Worm (Caenorhabditis elegans): ENCODE data around the gene arrd-13.

Gene arrd-13

ce11 chrII:13763009-13763468, 4.8 kb downstream of the arrd-13 start, which contains the start of gene arrd-11:
Gene arrd-11, plus strand, starts transcription at chrII:13763418.
- no peak for TF ChIP-seq lin-32 (GFP tag; optimal IDR thresholded peaks at IDR 0.05)
- TF ChIP-seq mep-1 (tag; optimal IDR thresholded peaks at IDR 0.05), result no peak
- no peak for TF ChIP-seq unc-120 (tag; optimal IDR thresholded peaks at IDR 0.05; ENCODE audit: poor library complexity, severe bottlenecking)
- TF ChIP-seq nhr-237 (tag; optimal IDR thresholded peaks at IDR 0.05), result no peak
- TF ChIP-seq lin-13 (tag; optimal IDR thresholded peaks at IDR 0.05), result no peak
- TF ChIP-seq ham-2 (GFP tag; optimal IDR thresholded peaks at IDR 0.05), result no peak
- no peak for TF ChIP-seq hlh-1 (tag; optimal IDR thresholded peaks at IDR 0.05)
- no peak for TF ChIP-seq tbx-8 (GFP tag; optimal IDR thresholded peaks at IDR 0.05)
- no peak for TF ChIP-seq elt-3 (tag; optimal IDR thresholded peaks at IDR 0.05)
- TF ChIP-seq ceh-43 (GFP tag; optimal IDR thresholded peaks at IDR 0.05), result no peak
- no peak for TF ChIP-seq unc-62 (GFP tag; optimal IDR thresholded peaks at IDR 0.05)
- no peak for TF ChIP-seq nhr-12 (tag; optimal IDR thresholded peaks at IDR 0.05)
- TF ChIP-seq nhr-28 (tag; optimal IDR thresholded peaks at IDR 0.05), result no peak
- TF ChIP-seq cnd-1 (tag; optimal IDR thresholded peaks at IDR 0.05), result no peak
- no peak for TF ChIP-seq nhr-76 (tag; optimal IDR thresholded peaks at IDR 0.05)
- TF ChIP-seq ceh-83 (GFP tag; optimal IDR thresholded peaks at IDR 0.05), result no peak
- TF ChIP-seq ztf-11 (tag; optimal IDR thresholded peaks at IDR 0.05), result no peak
- TF ChIP-seq sem-2 (GFP tag; optimal IDR thresholded peaks at IDR 0.05), result no peak
- no peak for TF ChIP-seq elt-1 (tag; optimal IDR thresholded peaks at IDR 0.05; ENCODE audit: borderline replicate concordance, insufficient read depth)
- no peak for TF ChIP-seq unc-39 (tag; optimal IDR thresholded peaks at IDR 0.05)

- TF ChIP-seq lsy-2 (tag; optimal IDR thresholded peaks at IDR 0.05) (no peak), ham-2 (GFP tag; optimal IDR thresholded peaks at IDR 0.05) (no peak), hlh-1 (tag; optimal IDR thresholded peaks at IDR 0.05) (no peak), nhr-28 (tag; optimal IDR thresholded peaks at IDR 0.05) (no peak), ces-1 (GFP tag; optimal IDR thresholded peaks at IDR 0.05) (no peak), ceh-83 (GFP tag; optimal IDR thresholded peaks at IDR 0.05) (no peak), lin-13 (tag; optimal IDR thresholded peaks at IDR 0.05) (no peak), snpc-4 (tag; optimal IDR thresholded peaks at IDR 0.05) (no peak), mep-1 (tag; optimal IDR thresholded peaks at IDR 0.05) (no peak), ceh-43 (GFP tag; optimal IDR thresholded peaks at IDR 0.05) (no peak), drap-1 (GFP tag; optimal IDR thresholded peaks at IDR 0.05) (no peak), pha-4 (tag; optimal IDR thresholded peaks at IDR 0.05) (no peak), mls-2 (tag; optimal IDR thresholded peaks at IDR 0.05) (no peak), nhr-76 (tag; optimal IDR thresholded peaks at IDR 0.05) (no peak), zip-8 (tag; optimal IDR thresholded peaks at IDR 0.05) (no peak), unc-39 (tag; optimal IDR thresholded peaks at IDR 0.05) (no peak), nhr-237 (tag; optimal IDR thresholded peaks at IDR 0.05) (no peak), elt-3 (tag; optimal IDR thresholded peaks at IDR 0.05) (no peak), bed-3 (GFP tag; optimal IDR thresholded peaks at IDR 0.05) (no peak)
These were observed 7.7 kb downstream of the arrd-13 start, which contains the start of gene arrd-12 for ce11 chrII:13765952-13766351. Gene arrd-12, plus strand, starts transcription at chrII:13766252.

- TF ChIP-seq ceh-39 (tag; optimal IDR thresholded peaks at IDR 0.05) (no peak), elt-3 (tag; optimal IDR thresholded peaks at IDR 0.05) (no peak), lin-32 (GFP tag; optimal IDR thresholded peaks at IDR 0.05) (no peak), ces-1 (GFP tag; optimal IDR thresholded peaks at IDR 0.05) (no peak), unc-120 (tag; optimal IDR thresholded peaks at IDR 0.05; ENCODE audit: poor library complexity, severe bottlenecking) (no peak), pha-4 (tag; optimal IDR thresholded peaks at IDR 0.05) (no peak), ceh-43 (GFP tag; optimal IDR thresholded peaks at IDR 0.05) (no peak), nhr-28 (tag; optimal IDR thresholded peaks at IDR 0.05) (no peak), cnd-1 (tag; optimal IDR thresholded peaks at IDR 0.05) (no peak), M03D4.4 (tag; optimal IDR thresholded peaks at IDR 0.05) (no peak), tbx-8 (GFP tag; optimal IDR thresholded peaks at IDR 0.05) (no peak), lsy-2 (tag; optimal IDR thresholded peaks at IDR 0.05) (no peak), hlh-1 (tag; optimal IDR thresholded peaks at IDR 0.05) (no peak), unc-39 (tag; optimal IDR thresholded peaks at IDR 0.05) (no peak), nhr-237 (tag; optimal IDR thresholded peaks at IDR 0.05) (no peak), ztf-11 (tag; optimal IDR thresholded peaks at IDR 0.05) (no peak)
These were observed 13.1 kb downstream of the arrd-13 start, which contains the start of gene C01B9.1 for ce11 chrII:13771335-13771734. Gene C01B9.1, plus strand, starts transcription at chrII:13771575.

- no peak for TF ChIP-seq mls-2 (tag; optimal IDR thresholded peaks at IDR 0.05)
These were observed 22.6 kb downstream of the arrd-13 start for ce11 chrII:13780792-13781248.

ce11 chrII:13783880-13784279, 25.7 kb downstream of the arrd-13 start, which contains the start of gene C01B9.4:
Gene C01B9.4, minus strand, starts transcription at chrII:13783980.
- no peak for TF ChIP-seq ztf-11 (tag; optimal IDR thresholded peaks at IDR 0.05)
- no peak for TF ChIP-seq nhr-28 (tag; optimal IDR thresholded peaks at IDR 0.05)
- no peak for TF ChIP-seq sem-2 (GFP tag; optimal IDR thresholded peaks at IDR 0.05)
- TF ChIP-seq nhr-2 (tag; optimal IDR thresholded peaks at IDR 0.05), result no peak
- TF ChIP-seq elt-1 (tag; optimal IDR thresholded peaks at IDR 0.05; ENCODE audit: borderline replicate concordance, insufficient read depth), result no peak
- TF ChIP-seq unc-39 (tag; optimal IDR thresholded peaks at IDR 0.05), result no peak
- no peak for TF ChIP-seq nhr-12 (tag; optimal IDR thresholded peaks at IDR 0.05)
- TF ChIP-seq ceh-43 (GFP tag; optimal IDR thresholded peaks at IDR 0.05), result no peak
- no peak for TF ChIP-seq lin-32 (GFP tag; optimal IDR thresholded peaks at IDR 0.05)
- TF ChIP-seq nhr-237 (tag; optimal IDR thresholded peaks at IDR 0.05), result no peak
- TF ChIP-seq lin-13 (tag; optimal IDR thresholded peaks at IDR 0.05), result no peak

All from whole organism, mixed stage, embryonic.